Fruit fly (Drosophila melanogaster): ENCODE data around the gene smg.

DNA sequence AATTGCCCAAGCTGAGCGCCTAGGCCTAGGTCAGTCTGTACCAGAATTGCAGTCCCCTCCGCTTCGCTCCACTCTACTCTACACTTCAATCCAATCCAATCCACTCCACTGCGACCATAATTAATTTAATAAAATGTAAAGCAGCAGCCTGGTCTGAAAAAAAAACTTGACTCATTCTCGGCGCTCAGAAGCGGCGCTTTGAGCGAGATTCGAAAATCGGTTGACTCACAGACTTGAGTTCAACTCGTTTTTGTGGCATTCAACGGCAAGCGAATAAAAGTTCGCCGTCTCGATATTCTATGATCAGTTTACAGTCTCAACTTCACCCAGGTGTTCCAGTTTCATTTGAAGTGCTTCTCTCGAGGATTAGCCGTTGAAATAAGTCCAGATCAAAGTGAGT lies 16.3 kb downstream of the smg start, which contains the start of gene CG13314:
- no peak for TF ChIP-seq CTCF (optimal IDR thresholded peaks at IDR 0.05)
- TF ChIP-seq CG8478 (optimal IDR thresholded peaks at IDR 0.05), result no peak
